Worm (Caenorhabditis elegans): ENCODE results near the gene cct-2.

cct-2 gene

DNA sequence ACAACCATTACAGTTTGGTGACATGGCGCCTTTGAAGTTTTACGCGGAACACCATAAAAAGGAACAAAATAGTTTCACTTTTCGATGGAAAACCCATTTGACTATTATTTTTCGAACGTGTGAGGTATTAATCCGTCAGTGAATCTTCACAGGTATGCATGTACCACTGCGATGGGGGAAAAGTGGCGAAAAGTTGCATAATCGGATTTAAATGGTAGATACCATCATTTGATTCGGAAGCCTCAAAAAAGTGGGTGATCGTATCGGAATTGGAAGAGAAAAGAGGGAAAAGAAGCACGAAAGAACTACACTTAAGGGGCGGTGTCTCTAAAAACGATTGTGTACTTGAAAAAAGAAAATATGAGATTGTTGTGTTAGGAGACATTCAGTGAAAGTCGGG, 26.2 kb downstream of the cct-2 start:
- no peak for TF ChIP-seq lin-15B (tag; optimal IDR thresholded peaks at IDR 0.05)
- TF ChIP-seq zag-1 (tag; optimal IDR thresholded peaks at IDR 0.05): no peak
- TF ChIP-seq cey-2 (tag; optimal IDR thresholded peaks at IDR 0.05; ENCODE audit: borderline replicate concordance, insufficient read depth): no peak
- no peak for TF ChIP-seq lin-1 (GFP tag; IDR thresholded peaks at IDR 0.05)
- TF ChIP-seq lsy-2 (tag; optimal IDR thresholded peaks at IDR 0.05): no peak
- TF ChIP-seq daf-12 (tag; optimal IDR thresholded peaks at IDR 0.05): no peak
- TF ChIP-seq pqm-1 (tag; optimal IDR thresholded peaks at IDR 0.05): no peak
- no peak for TF ChIP-seq lin-39 (tag; optimal IDR thresholded peaks at IDR 0.05)
- TF ChIP-seq F37D6.2 (tag; optimal IDR thresholded peaks at IDR 0.05): no peak
- no peak for TF ChIP-seq mxl-3 (GFP tag; optimal IDR thresholded peaks at IDR 0.05)
- TF ChIP-seq nhr-102 (tag; optimal IDR thresholded peaks at IDR 0.05): no peak
- TF ChIP-seq attf-4 (tag; optimal IDR thresholded peaks at IDR 0.05): no peak
- TF ChIP-seq nhr-237 (tag; optimal IDR thresholded peaks at IDR 0.05): no peak
- no peak for TF ChIP-seq zfp-3 (GFP tag; conservative IDR thresholded peaks at IDR 0.05)
- TF ChIP-seq ZK546.5 (tag; optimal IDR thresholded peaks at IDR 0.05): no peak
- no peak for TF ChIP-seq ama-1 (optimal IDR thresholded peaks at IDR 0.05)
- no peak for TF ChIP-seq egl-27 (tag; optimal IDR thresholded peaks at IDR 0.05)
- TF ChIP-seq ceh-28 (tag; optimal IDR thresholded peaks at IDR 0.05): no peak
- no peak for TF ChIP-seq T26A8.4 (GFP tag; IDR thresholded peaks at IDR 0.05)

DNA sequence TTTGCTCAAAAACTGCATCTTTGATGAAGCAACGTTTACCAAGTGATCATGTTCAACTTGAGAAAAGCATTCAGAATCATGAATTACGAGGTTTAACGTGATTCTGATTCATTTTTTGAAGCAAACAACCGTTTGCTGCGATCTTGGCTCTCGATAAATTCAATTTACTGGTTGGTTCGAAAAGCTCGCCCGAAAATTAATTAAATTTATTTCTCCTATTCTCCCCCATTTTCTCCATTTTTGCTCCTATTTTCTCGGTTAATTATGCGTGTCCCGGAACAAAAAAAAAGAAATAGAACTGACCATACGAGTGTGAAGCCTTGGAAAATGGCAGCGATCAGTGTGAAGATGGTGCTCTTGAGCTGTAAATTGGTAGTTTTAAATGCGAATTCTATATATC, 29.4 kb downstream of the cct-2 start:
- TF ChIP-seq dve-1 (tag; optimal IDR thresholded peaks at IDR 0.05; ENCODE audit: insufficient read depth) (no peak), snpc-1.2 (GFP tag; IDR thresholded peaks at IDR 0.05) (no peak), lin-15B (tag; optimal IDR thresholded peaks at IDR 0.05) (no peak), dmd-8 (GFP tag; IDR thresholded peaks at IDR 0.05) (no peak), hlh-30 (tag; optimal IDR thresholded peaks at IDR 0.05; ENCODE audit: insufficient read depth) (no peak), lsy-2 (tag; optimal IDR thresholded peaks at IDR 0.05) (no peak), Y5F2A.4 (GFP tag; optimal IDR thresholded peaks at IDR 0.05) (no peak), spr-1 (tag; optimal IDR thresholded peaks at IDR 0.05) (no peak), nhr-111 (GFP tag; optimal IDR thresholded peaks at IDR 0.05) (no peak), mes-2 (tag; optimal IDR thresholded peaks at IDR 0.05; ENCODE audit: poor library complexity, severe bottlenecking) (no peak), unc-62 (GFP tag; optimal IDR thresholded peaks at IDR 0.05 in 1 of 2) (no peak), unc-62 (tag; optimal IDR thresholded peaks at IDR 0.05) (no peak), ztf-11 (tag; optimal IDR thresholded peaks at IDR 0.05) (no peak)

ce11 chrII:8959081-8959480, 31.5 kb downstream of the cct-2 start:
- TF ChIP-seq unc-62 (GFP tag; optimal IDR thresholded peaks at IDR 0.05 in 1 of 2): peak in 1 of 2 experiments; percentile 93
- TF ChIP-seq unc-62 (tag; optimal IDR thresholded peaks at IDR 0.05): no peak
- no peak for TF ChIP-seq attf-4 (tag; optimal IDR thresholded peaks at IDR 0.05)
- peak; percentile 46 for TF ChIP-seq nhr-11 (tag; optimal IDR thresholded peaks at IDR 0.05)
- no peak for TF ChIP-seq F10B5.3 (tag; optimal IDR thresholded peaks at IDR 0.05)
- TF ChIP-seq set-16 (GFP tag; IDR thresholded peaks at IDR 0.05): no peak
- TF ChIP-seq hlh-30 (tag; optimal IDR thresholded peaks at IDR 0.05; ENCODE audit: insufficient read depth): peak; percentile 37
- TF ChIP-seq zfp-3 (GFP tag; conservative IDR thresholded peaks at IDR 0.05): no peak
- no peak for TF ChIP-seq R02D3.7 (tag; optimal IDR thresholded peaks at IDR 0.05)
- TF ChIP-seq dmd-9 (GFP tag; IDR thresholded peaks at IDR 0.05): no peak
- TF ChIP-seq hlh-11 (tag; optimal IDR thresholded peaks at IDR 0.05): peak; percentile 22
- TF ChIP-seq aha-1 (tag): peak; percentile 79
- TF ChIP-seq nhr-25 (tag; optimal IDR thresholded peaks at IDR 0.05; ENCODE audit: borderline replicate concordance, insufficient read depth): no peak
- TF ChIP-seq php-3 (GFP tag; IDR thresholded peaks at IDR 0.05): no peak
- no peak for TF ChIP-seq spr-3 (GFP tag; optimal IDR thresholded peaks at IDR 0.05)
- no peak for TF ChIP-seq pqm-1 (tag; optimal IDR thresholded peaks at IDR 0.05)
- TF ChIP-seq aly-2 (tag; optimal IDR thresholded peaks at IDR 0.05): no peak
- TF ChIP-seq lin-39 (tag; optimal IDR thresholded peaks at IDR 0.05): no peak
- no peak for TF ChIP-seq nhr-102 (tag; optimal IDR thresholded peaks at IDR 0.05)
- no peak for TF ChIP-seq F44E2.7 (GFP tag; IDR thresholded peaks at IDR 0.05)
- no peak for TF ChIP-seq lin-38 (GFP tag; IDR thresholded peaks at IDR 0.05)
- TF ChIP-seq vab-7 (GFP tag; IDR thresholded peaks at IDR 0.05): no peak
- peak in 1 of 2 experiments; percentile 13 for TF ChIP-seq lsy-2 (tag; optimal IDR thresholded peaks at IDR 0.05)
- no peak for TF ChIP-seq ctbp-1 (GFP tag; IDR thresholded peaks at IDR 0.05)
- TF ChIP-seq ceh-62 (tag; optimal IDR thresholded peaks at IDR 0.05): no peak
- no peak for TF ChIP-seq ztf-7 (tag; optimal IDR thresholded peaks at IDR 0.05)
- no peak for TF ChIP-seq ceh-32 (tag; optimal IDR thresholded peaks at IDR 0.05; ENCODE audit: poor library complexity)
- peak; percentile 2 for TF ChIP-seq nhr-28 (tag; optimal IDR thresholded peaks at IDR 0.05)
